Fruit fly (Drosophila melanogaster) whole organism, prepupa: ENCODE measurements around the gene PGS1.

Experiments
- Blimp-1 ChIP-seq: fragments of 200-800 bp; sonication (Bioruptor generic); optimal IDR thresholded peaks from 3 replicates; lab custom pipeline; 2017; ENCODE audit warnings: missing biosample characterization, missing genetic modification characterization, mild to moderate bottlenecking, moderate library complexity, missing genetic modification reagents
- CG10631 ChIP-seq: fragments of 200-800 bp; sonication (Bioruptor generic); optimal IDR thresholded peaks from 2 replicates; lab custom pipeline; 2016; ENCODE audit warnings: missing biosample characterization, missing genetic modification characterization
- CG10669 ChIP-seq: fragments of 200-800 bp; sonication (Bioruptor generic); optimal IDR thresholded peaks from 3 replicates; lab custom pipeline; 2018; ENCODE audit warnings: missing biosample characterization, mild to moderate bottlenecking, missing genetic modification characterization, moderate library complexity
- CG11294 ChIP-seq: fragments of 200-800 bp; sonication (Bioruptor generic); IDR thresholded peaks from 2 replicates; pipeline ENCODE4 v1.3.6; 2022; ENCODE audit warnings: missing biosample characterization, missing genetic modification characterization
- CG11902 ChIP-seq: fragments of 200-800 bp; sonication (Bioruptor generic); optimal IDR thresholded peaks from 3 replicates; lab custom pipeline; 2016; ENCODE audit warnings: missing biosample characterization, missing genetic modification characterization
- CG15336 ChIP-seq: fragments of 200-800 bp; sonication (Bioruptor generic); IDR thresholded peaks from 2 replicates; pipeline ENCODE4 v1.3.6; 2022; ENCODE audit warnings: missing biosample characterization, missing genetic modification characterization
- CG16779 ChIP-seq: fragments of 200-800 bp; sonication (Bioruptor generic); optimal IDR thresholded peaks from 3 replicates; lab custom pipeline; 2017; ENCODE audit warnings: missing biosample characterization, mild to moderate bottlenecking, missing genetic modification characterization
- CG3032 ChIP-seq: fragments of 200-800 bp; optimal IDR thresholded peaks from 2 replicates; lab custom pipeline; 2019; ENCODE audit warnings: missing biosample characterization, mild to moderate bottlenecking, missing genetic modification characterization, moderate library complexity
- CG32006 ChIP-seq: fragments of 200-800 bp; sonication (Bioruptor generic); optimal IDR thresholded peaks from 3 replicates; lab custom pipeline; 2017; ENCODE audit warnings: missing biosample characterization, mild to moderate bottlenecking, missing genetic modification characterization
- CG34406 ChIP-seq: fragments of 200-800 bp; sonication (Bioruptor generic); optimal IDR thresholded peaks from 3 replicates; lab custom pipeline; 2016; ENCODE audit warnings: missing biosample characterization, missing genetic modification characterization
- CG3919 ChIP-seq: fragments of 200-800 bp; sonication (Bioruptor generic); optimal IDR thresholded peaks from 3 replicates; lab custom pipeline; 2016; ENCODE audit warnings: missing biosample characterization, missing genetic modification characterization
- CG6163 ChIP-seq: fragments of 200-800 bp; sonication (Bioruptor generic); IDR thresholded peaks from 3 replicates; pipeline ENCODE4 v1.3.6; 2022; ENCODE audit warnings: missing biosample characterization, missing genetic modification characterization
- CG6276 ChIP-seq: fragments of 200-800 bp; sonication (Bioruptor generic); optimal IDR thresholded peaks from 2 replicates; lab custom pipeline; 2017; ENCODE audit warnings: missing biosample characterization, mild to moderate bottlenecking, missing genetic modification characterization
- CG6854 ChIP-seq: fragments of 200-800 bp; sonication (Bioruptor generic); optimal IDR thresholded peaks from 2 replicates; lab custom pipeline; 2017; ENCODE audit warnings: missing biosample characterization, mild to moderate bottlenecking, missing genetic modification characterization
- CG7368 ChIP-seq: fragments of 200-800 bp; sonication (Bioruptor generic); optimal IDR thresholded peaks from 3 replicates; lab custom pipeline; 2016; ENCODE audit warnings: missing biosample characterization, missing genetic modification characterization
- CG8119 ChIP-seq: fragments of 200-800 bp; sonication (Bioruptor generic); IDR thresholded peaks from 3 replicates; pipeline ENCODE4 v1.3.6; 2022; ENCODE audit warnings: missing biosample characterization, missing genetic modification characterization
- Eip75B ChIP-seq: fragments of 200-800 bp; sonication (Bioruptor generic); optimal IDR thresholded peaks from 3 replicates; lab custom pipeline; 2016; ENCODE audit warnings: missing biosample characterization, missing genetic modification characterization
- Eip78C ChIP-seq: fragments of 200-800 bp; sonication (Bioruptor generic); peaks from one replicate; lab custom pipeline; 2016; ENCODE audit warnings: missing biosample characterization, missing genetic modification characterization
- Ets21C ChIP-seq: fragments of 200-800 bp; sonication (Bioruptor generic); optimal IDR thresholded peaks from 3 replicates; lab custom pipeline; 2016; ENCODE audit warnings: missing biosample characterization, missing genetic modification characterization
- Ets96B ChIP-seq: fragments of 200-800 bp; optimal IDR thresholded peaks from 2 replicates; lab custom pipeline; 2019; ENCODE audit warnings: missing biosample characterization, mild to moderate bottlenecking, missing genetic modification characterization, moderate library complexity
- Gug ChIP-seq: fragments of 200-800 bp; sonication (Bioruptor generic); IDR thresholded peaks from 2 replicates; pipeline ENCODE4 v1.3.6; 2022; ENCODE audit warnings: missing biosample characterization, missing genetic modification characterization
- Hr38 ChIP-seq: sonication (Bioruptor generic); optimal IDR thresholded peaks from 2 replicates; lab custom pipeline; 2016; ENCODE audit warnings: missing biosample characterization, missing genetic modification characterization
- Hr4 ChIP-seq: fragments of 200-800 bp; sonication (Bioruptor generic); optimal IDR thresholded peaks from 3 replicates; lab custom pipeline; 2016; ENCODE audit warnings: missing biosample characterization, missing genetic modification characterization
- Met ChIP-seq: fragments of 200-800 bp; sonication (Bioruptor generic); optimal IDR thresholded peaks from 3 replicates; lab custom pipeline; 2016; ENCODE audit warnings: missing biosample characterization, missing genetic modification characterization
- OdsH ChIP-seq: fragments of 200-800 bp; sonication (Bioruptor generic); optimal IDR thresholded peaks from 3 replicates; lab custom pipeline; 2016; ENCODE audit warnings: missing biosample characterization, missing genetic modification characterization
- Smox ChIP-seq: fragments of 200-800 bp; sonication (Bioruptor generic); optimal IDR thresholded peaks from 3 replicates; lab custom pipeline; 2016; ENCODE audit warnings: missing biosample characterization, missing genetic modification characterization
- Sox102F ChIP-seq: fragments of 200-800 bp; sonication (Bioruptor generic); optimal IDR thresholded peaks from 2 replicates; lab custom pipeline; 2016; ENCODE audit warnings: missing biosample characterization, mild to moderate bottlenecking, missing genetic modification characterization
- Sox14 ChIP-seq: fragments of 200-800 bp; sonication (Bioruptor generic); optimal IDR thresholded peaks from 3 replicates; lab custom pipeline; 2016; ENCODE audit warnings: missing biosample characterization, missing genetic modification characterization
- Sox15 ChIP-seq: fragments of 200-800 bp; sonication (Bioruptor generic); optimal IDR thresholded peaks from 3 replicates; lab custom pipeline; 2016; ENCODE audit warnings: missing biosample characterization, missing genetic modification characterization
- acj6 ChIP-seq: fragments of 200-800 bp; sonication (Bioruptor generic); optimal IDR thresholded peaks from 3 replicates; lab custom pipeline; 2016; ENCODE audit warnings: missing biosample characterization, missing genetic modification characterization
- cyc ChIP-seq: fragments of 200-800 bp; sonication (Bioruptor generic); optimal IDR thresholded peaks from 3 replicates; lab custom pipeline; 2016; ENCODE audit warnings: missing biosample characterization, missing genetic modification characterization
- dsx ChIP-seq: fragments of 200-800 bp; optimal IDR thresholded peaks from 3 replicates; lab custom pipeline; 2019; ENCODE audit warnings: missing biosample characterization, mild to moderate bottlenecking, missing genetic modification characterization, moderate library complexity; ENCODE audit not compliant: poor library complexity, severe bottlenecking
- eg ChIP-seq: fragments of 200-800 bp; sonication (Bioruptor generic); IDR thresholded peaks from 3 replicates; pipeline ENCODE4 v1.3.6; 2022; ENCODE audit warnings: missing biosample characterization, missing genetic modification characterization
- lz ChIP-seq: fragments of 200-800 bp; sonication (Bioruptor generic); optimal IDR thresholded peaks from 3 replicates; lab custom pipeline; 2016; ENCODE audit warnings: missing biosample characterization, missing genetic modification characterization
- pdm3 ChIP-seq: fragments of 200-800 bp; sonication (Bioruptor generic); optimal IDR thresholded peaks from 3 replicates; lab custom pipeline; 2016; ENCODE audit warnings: missing biosample characterization, missing genetic modification characterization
- salr ChIP-seq, 2 experiments: fragments of 200-800 bp; sonication (Bioruptor generic); optimal IDR thresholded peaks; 3 replicates each; lab custom pipeline; 2016 to 2018; ENCODE audit warnings: missing biosample characterization in 2 of 2, missing genetic modification characterization in 2 of 2, mild to moderate bottlenecking in 1 of 2
- spab ChIP-seq: fragments of 200-800 bp; sonication (Bioruptor generic); optimal IDR thresholded peaks from 2 replicates; lab custom pipeline; 2017; ENCODE audit warnings: missing biosample characterization, mild to moderate bottlenecking, missing genetic modification characterization, missing genetic modification reagents
- ss ChIP-seq, 2 experiments: fragments of 200-800 bp; sonication (Bioruptor generic); optimal IDR thresholded peaks; 2 replicates in 1 of 2; 3 replicates in 1 of 2; lab custom pipeline; 2017 to 2018; ENCODE audit warnings: mild to moderate bottlenecking in 2 of 2, missing biosample characterization in 2 of 2, missing genetic modification characterization in 2 of 2, moderate library complexity in 1 of 2
- svp ChIP-seq: fragments of 200-800 bp; sonication (Bioruptor generic); peaks from one replicate; lab custom pipeline; 2016; ENCODE audit warnings: missing biosample characterization, missing genetic modification characterization
- vri ChIP-seq: fragments of 200-800 bp; sonication (Bioruptor generic); optimal IDR thresholded peaks from 3 replicates; lab custom pipeline; 2016; ENCODE audit warnings: missing biosample characterization, mild to moderate bottlenecking, missing genetic modification characterization

PGS1 gene

dm6 chr3R:18758548-18759257 lies 12.9 kb upstream of the PGS1 start, which contains the start of gene Epg5 (continued):
- TF ChIP-seq CG34406 (GFP tag; lab: Kevin White, UChicago) (no peak), CG6163 (peak; percentile 37; the same call in 1 of the 3 replicates), Hr4 (no peak), CG6854 (GFP tag; lab: Kevin White, UChicago) (peak; percentile 19), CG6276 (GFP tag; lab: Kevin White, UChicago) (no peak), ss (GFP tag; optimal IDR thresholded peaks at IDR 0.05; lab: Kevin White, UChicago) (no peak), CG11294 (GFP tag; lab: Robert Waterston, UW) (peak; percentile 52; the same call in 1 of the 2 replicates), CG7368 (GFP tag; lab: Kevin White, UChicago) (no peak), CG11902 (GFP tag; lab: Kevin White, UChicago) (peak; percentile 62), CG32006 (GFP tag; lab: Kevin White, UChicago) (no peak), pdm3 (GFP tag; lab: Kevin White, UChicago) (no peak), Sox102F (no peak), Gug (GFP tag; lab: Robert Waterston, UW) (peak; percentile 50; the same call in 1 of the 2 replicates), spab (GFP tag; lab: Kevin White, UChicago) (no peak), Blimp-1 (GFP tag; lab: Kevin White, UChicago) (no peak)

- TF ChIP-seq svp (GFP tag; lab: Kevin White, UChicago) (peak; percentile 96), CG3919 (GFP tag; lab: Kevin White, UChicago) (no peak)
- TF ChIP-seq, all 60 proteins: peak for 1
These were observed 3.9 kb upstream of the PGS1 start for dm6 chr3R:18749786-18750185.

dm6 chr3R:18748087-18748486 lies 2.2 kb upstream of the PGS1 start:
- TF ChIP-seq CG10631 (GFP tag; lab: Kevin White, UChicago) (no peak), Sox102F (no peak), Blimp-1 (GFP tag; lab: Kevin White, UChicago) (no peak), CG16779 (tag; lab: Kevin White, UChicago) (no peak)
- TF ChIP-seq, all 60 proteins: peak for 0

- peak; percentile 49 for TF ChIP-seq Ets21C (GFP tag; lab: Kevin White, UChicago)
- TF ChIP-seq CG15336 (GFP tag; lab: Robert Waterston, UW), result peak; percentile 38; the same call in 1 of the 2 replicates
- 0 out of 3 replicates have a peak, but pooled peaks have one; percentile 40 for TF ChIP-seq CG6163
- TF ChIP-seq acj6, result peak; percentile 59
- TF ChIP-seq CG34406 (GFP tag; lab: Kevin White, UChicago), result no peak
- TF ChIP-seq Sox14 (GFP tag; lab: Kevin White, UChicago), result peak; percentile 55
- peak; percentile 54 to 55 for TF ChIP-seq ss (GFP tag; optimal IDR thresholded peaks at IDR 0.05; lab: Kevin White, UChicago)
- TF ChIP-seq CG16779 (tag; lab: Kevin White, UChicago), result no peak
- peak; percentile 70 for TF ChIP-seq Hr4
- peak; percentile 30 for TF ChIP-seq CG10631 (GFP tag; lab: Kevin White, UChicago)
- TF ChIP-seq CG32006 (GFP tag; lab: Kevin White, UChicago), result peak; percentile 44
- peak; percentile 32 for TF ChIP-seq Ets96B
- TF ChIP-seq lz (GFP tag; lab: Kevin White, UChicago), result peak; percentile 59
- peak; percentile 32; the same call in 2 of the 3 replicates for TF ChIP-seq eg (GFP tag; lab: Robert Waterston, UW)
- TF ChIP-seq dsx (GFP tag; lab: Kevin White, UChicago), result peak; percentile 36
- TF ChIP-seq Sox102F, result no peak
- no peak for TF ChIP-seq CG6854 (GFP tag; lab: Kevin White, UChicago)
- TF ChIP-seq OdsH, result peak; percentile 43
- TF ChIP-seq pdm3 (GFP tag; lab: Kevin White, UChicago), result peak; percentile 61
- TF ChIP-seq Sox15, result no peak
- TF ChIP-seq CG11902 (GFP tag; lab: Kevin White, UChicago), result peak; percentile 12
- peak; percentile 54 for TF ChIP-seq CG3032
- peak; percentile 79 for TF ChIP-seq svp (GFP tag; lab: Kevin White, UChicago)
- TF ChIP-seq salr (GFP tag; optimal IDR thresholded peaks at IDR 0.05; lab: Kevin White, UChicago), result no peak
- peak; percentile 65 for TF ChIP-seq cyc (GFP tag; lab: Kevin White, UChicago)
- TF ChIP-seq CG6276 (GFP tag; lab: Kevin White, UChicago), result no peak
- TF ChIP-seq Hr38 (GFP tag; lab: Kevin White, UChicago), result no peak
- no peak for TF ChIP-seq Smox
- peak; percentile 40; the same call in 1 of the 3 replicates for TF ChIP-seq CG8119
- TF ChIP-seq CG10669 (GFP tag; lab: Kevin White, UChicago), result peak; percentile 11
- no peak for TF ChIP-seq vri
- peak; percentile 62 for TF ChIP-seq Met (GFP tag; lab: Kevin White, UChicago)
- peak; percentile 84 for TF ChIP-seq Eip78C (GFP tag; lab: Kevin White, UChicago)
- peak; percentile 46 for TF ChIP-seq Eip75B (GFP tag; lab: Kevin White, UChicago)
These were observed 2.4 kb downstream of the PGS1 start, which contains the start of gene Mekk1 for dm6 chr3R:18743270-18743922. TSS of gene Mekk1 (minus strand) at chr3R:18743594.
